Worm (Caenorhabditis elegans): ENCODE data around the gene K04H4.5.

DNA sequence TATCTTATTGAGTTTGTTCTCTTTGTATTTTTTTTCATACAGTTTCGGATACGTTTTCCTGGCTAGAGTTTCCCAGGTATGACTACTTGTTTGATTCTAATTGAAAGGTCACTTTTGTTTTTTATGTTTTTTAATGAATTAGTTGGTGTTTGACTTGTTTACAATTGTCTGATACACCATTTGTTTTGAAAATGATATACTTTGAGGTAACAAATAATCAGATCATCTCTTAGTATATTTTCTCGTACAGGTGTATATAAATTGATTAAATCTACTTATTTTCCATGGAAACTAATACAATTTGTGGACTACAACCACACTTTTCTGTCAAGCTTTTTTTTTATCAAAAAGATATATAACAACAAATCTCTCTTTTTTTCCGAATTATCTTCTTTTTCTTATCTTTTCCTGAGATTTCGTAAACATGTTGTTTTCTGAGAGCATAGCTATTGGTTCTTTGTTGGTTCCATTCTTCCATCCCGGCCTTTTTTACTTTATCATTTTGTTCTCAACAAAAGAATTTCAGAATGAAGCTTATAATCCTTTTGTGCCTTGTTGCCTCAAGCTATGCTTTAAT lies 29.3 kb upstream of the K04H4.5 start, which contains the start of gene ttr-5:
- TF ChIP-seq nhr-21 (tag; optimal IDR thresholded peaks at IDR 0.05) (no peak), ama-1 (optimal IDR thresholded peaks at IDR 0.05) (no peak), ztf-11 (tag; optimal IDR thresholded peaks at IDR 0.05) (no peak), elt-3 (tag; optimal IDR thresholded peaks at IDR 0.05) (no peak), nhr-11 (tag; optimal IDR thresholded peaks at IDR 0.05) (no peak), fos-1 (tag; optimal IDR thresholded peaks at IDR 0.05) (no peak), lin-13 (GFP tag; optimal IDR thresholded peaks at IDR 0.05) (no peak)
